Fruit fly (Drosophila melanogaster): Measurements from ENCODE around the gene CG5199.

Gene CG5199

DNA sequence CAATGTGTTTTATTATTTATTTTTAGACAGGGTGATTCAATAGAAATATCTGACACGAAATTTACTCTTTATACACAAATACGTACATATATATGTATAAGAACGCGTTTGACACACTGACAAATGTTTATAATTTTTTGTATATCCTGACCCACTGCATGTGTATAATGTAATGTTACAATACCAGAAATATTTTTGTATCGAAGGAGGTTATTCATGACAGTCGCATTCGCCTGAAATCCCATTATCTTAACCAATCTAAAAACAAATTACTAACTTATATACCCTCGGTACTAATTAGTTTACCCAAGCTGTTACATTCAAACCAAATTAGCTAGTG lies 41.6 kb upstream of the CG5199 start:
- TF ChIP-seq CG12768 (GFP tag; optimal IDR thresholded peaks at IDR 0.05) (no peak), ovo (GFP tag; optimal IDR thresholded peaks at IDR 0.05) (no peak), kay (GFP tag; ENCODE audit: borderline replicate concordance) (no peak)

DNA sequence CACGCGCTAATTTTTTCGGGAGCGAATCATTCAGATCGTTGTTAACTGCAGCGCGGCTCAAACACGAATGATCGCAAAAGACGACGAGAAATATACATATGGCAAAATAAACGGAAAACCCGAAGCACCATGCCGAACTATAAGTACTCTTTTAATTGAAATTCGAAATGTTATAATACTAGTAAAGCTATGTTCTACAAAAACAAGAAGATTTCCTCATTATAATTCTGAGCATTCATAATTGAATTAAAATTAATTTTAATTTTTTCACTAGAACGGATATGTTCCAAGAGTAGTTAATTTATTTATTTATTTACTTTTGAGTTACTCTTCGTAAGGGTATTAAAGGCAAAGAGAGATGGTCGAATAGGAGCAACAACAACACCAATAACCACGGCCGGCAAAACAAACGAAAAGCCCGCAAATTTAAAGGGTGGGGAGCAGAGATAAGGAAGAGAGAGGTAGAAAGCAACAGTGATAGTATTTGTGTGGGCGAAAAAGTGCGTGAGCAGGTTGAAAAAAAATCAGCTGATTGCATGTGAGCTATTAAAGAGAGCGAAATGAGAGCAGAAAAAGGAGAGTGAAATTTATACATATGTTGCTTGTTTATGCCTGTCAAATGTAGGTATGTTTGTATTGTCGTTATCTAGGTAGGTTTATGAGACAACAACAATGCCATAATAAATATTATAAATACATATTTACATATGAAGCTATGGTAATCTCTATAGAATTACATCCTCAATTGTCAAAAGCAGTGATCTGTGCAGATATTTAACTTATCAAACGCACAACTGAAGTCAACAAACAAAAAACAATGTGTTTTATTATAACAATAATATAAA lies 41.0 kb upstream of the CG5199 start:
- no peak for TF ChIP-seq cnc (optimal IDR thresholded peaks at IDR 0.05)
- peak; percentile 19 for TF ChIP-seq CG7045 (GFP tag; optimal IDR thresholded peaks at IDR 0.05)
- no peak for TF ChIP-seq kay (GFP tag; ENCODE audit: borderline replicate concordance)
- TF ChIP-seq CG11617 (GFP tag; optimal IDR thresholded peaks at IDR 0.05) = peak; percentile 75
- TF ChIP-seq CG5204 (GFP tag; optimal IDR thresholded peaks at IDR 0.05) = peak; percentile 24
- peak; percentile 76 for TF ChIP-seq CG33017 (tag; optimal IDR thresholded peaks at IDR 0.05)
- peak; percentile 78 for TF ChIP-seq CG14711 (tag; optimal IDR thresholded peaks at IDR 0.05)
- TF ChIP-seq CG7101 (tag; optimal IDR thresholded peaks at IDR 0.05) = peak; percentile 81
- peak; percentile 21 for TF ChIP-seq cic (GFP tag; optimal IDR thresholded peaks at IDR 0.05)
- TF ChIP-seq pad (GFP tag; optimal IDR thresholded peaks at IDR 0.05) = peak; percentile 2
- no peak for TF ChIP-seq ovo (GFP tag; optimal IDR thresholded peaks at IDR 0.05)
- TF ChIP-seq CG1620 (GFP tag; optimal IDR thresholded peaks at IDR 0.05) = peak; percentile 11
- TF ChIP-seq toe (GFP tag; optimal IDR thresholded peaks at IDR 0.05) = no peak
- TF ChIP-seq CG12768 (GFP tag; optimal IDR thresholded peaks at IDR 0.05) = peak; percentile 58
- TF ChIP-seq Crg-1 (GFP tag; optimal IDR thresholded peaks at IDR 0.05) = no peak
- peak; percentile 16 for TF ChIP-seq Hr96 (GFP tag; optimal IDR thresholded peaks at IDR 0.05)
- peak; percentile 63 for TF ChIP-seq tj (GFP tag; optimal IDR thresholded peaks at IDR 0.05)
- TF ChIP-seq Mnt (GFP tag; optimal IDR thresholded peaks at IDR 0.05) = peak; percentile 10
- peak; percentile 95 for TF ChIP-seq bab1 (GFP tag; optimal IDR thresholded peaks at IDR 0.05)

DNA sequence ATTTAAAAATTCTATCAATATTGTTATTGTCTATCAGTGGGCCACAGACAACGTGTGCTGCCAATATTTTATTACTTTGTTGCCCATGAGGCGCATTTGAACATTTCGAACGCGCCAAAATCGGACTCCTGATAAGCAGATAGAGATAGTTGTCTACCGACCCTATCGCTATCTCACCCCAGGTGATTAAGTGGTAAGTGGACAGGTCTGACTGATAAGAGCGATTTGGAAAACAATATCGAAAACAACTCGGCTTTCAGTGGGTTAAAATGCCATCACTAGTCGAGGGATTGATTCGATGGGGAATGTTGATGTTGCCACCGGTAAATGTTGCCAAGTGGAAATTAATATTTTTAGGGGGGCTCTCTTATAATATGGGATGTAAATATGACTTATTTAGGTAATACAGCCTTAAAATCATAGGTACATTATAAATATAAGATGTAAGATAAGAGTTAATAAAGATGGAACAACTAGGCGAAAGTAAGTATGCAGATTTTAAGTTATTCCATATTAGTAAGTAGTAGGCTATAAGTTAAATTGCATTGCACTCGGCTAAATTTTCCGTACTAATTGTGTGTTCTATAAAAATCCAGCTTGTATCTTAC lies 39.0 kb upstream of the CG5199 start, which contains the start of gene ND-39:
ND-39 (plus strand) TSS at position 558 of the 608 bp plus-strand sequence.
- TF ChIP-seq CG33017 (tag; optimal IDR thresholded peaks at IDR 0.05) = no peak
- TF ChIP-seq cnc (optimal IDR thresholded peaks at IDR 0.05) = no peak
- no peak for TF ChIP-seq toe (GFP tag; optimal IDR thresholded peaks at IDR 0.05)
- no peak for TF ChIP-seq bab1 (GFP tag; optimal IDR thresholded peaks at IDR 0.05)
- no peak for TF ChIP-seq pad (GFP tag; optimal IDR thresholded peaks at IDR 0.05)
- TF ChIP-seq tj (GFP tag; optimal IDR thresholded peaks at IDR 0.05) = no peak
- TF ChIP-seq CG14711 (tag; optimal IDR thresholded peaks at IDR 0.05) = no peak
- TF ChIP-seq CG1620 (GFP tag; optimal IDR thresholded peaks at IDR 0.05) = no peak
- no peak for TF ChIP-seq CG5204 (GFP tag; optimal IDR thresholded peaks at IDR 0.05)
- no peak for TF ChIP-seq Hr96 (GFP tag; optimal IDR thresholded peaks at IDR 0.05)
- TF ChIP-seq Mnt (GFP tag; optimal IDR thresholded peaks at IDR 0.05) = no peak

DNA sequence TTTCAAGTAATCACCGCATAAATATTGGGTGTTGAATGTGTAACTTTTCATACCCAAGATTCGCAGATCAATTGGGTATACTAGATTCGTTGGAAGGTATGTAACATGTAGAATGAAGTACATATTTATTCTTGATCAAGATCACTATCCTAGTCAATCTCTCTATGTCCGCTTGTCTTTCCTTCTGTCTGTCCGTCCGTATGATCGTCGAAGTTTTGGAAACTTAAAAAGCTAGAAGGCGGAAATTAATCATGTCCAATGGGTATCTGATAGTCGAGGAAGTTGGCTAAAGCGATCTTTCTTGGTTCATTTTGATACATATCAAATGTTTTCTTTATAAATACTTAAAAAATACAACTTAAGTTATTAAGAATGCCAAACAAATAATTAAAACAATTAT lies 35.0 kb upstream of the CG5199 start:
- TF ChIP-seq Clk (GFP tag; optimal IDR thresholded peaks at IDR 0.05) (no peak), toe (GFP tag; optimal IDR thresholded peaks at IDR 0.05) (no peak), Crg-1 (GFP tag; optimal IDR thresholded peaks at IDR 0.05) (no peak), CG33017 (tag; optimal IDR thresholded peaks at IDR 0.05) (no peak), CG14711 (tag; optimal IDR thresholded peaks at IDR 0.05) (no peak), CG1620 (GFP tag; optimal IDR thresholded peaks at IDR 0.05) (no peak), cic (GFP tag; optimal IDR thresholded peaks at IDR 0.05) (no peak), CG7101 (tag; optimal IDR thresholded peaks at IDR 0.05) (no peak), Hr96 (GFP tag; optimal IDR thresholded peaks at IDR 0.05) (no peak), kay (GFP tag; ENCODE audit: borderline replicate concordance) (no peak), Mnt (GFP tag; optimal IDR thresholded peaks at IDR 0.05) (no peak), ovo (GFP tag; optimal IDR thresholded peaks at IDR 0.05) (no peak), CG12768 (GFP tag; optimal IDR thresholded peaks at IDR 0.05) (no peak), cnc (optimal IDR thresholded peaks at IDR 0.05) (no peak)

DNA sequence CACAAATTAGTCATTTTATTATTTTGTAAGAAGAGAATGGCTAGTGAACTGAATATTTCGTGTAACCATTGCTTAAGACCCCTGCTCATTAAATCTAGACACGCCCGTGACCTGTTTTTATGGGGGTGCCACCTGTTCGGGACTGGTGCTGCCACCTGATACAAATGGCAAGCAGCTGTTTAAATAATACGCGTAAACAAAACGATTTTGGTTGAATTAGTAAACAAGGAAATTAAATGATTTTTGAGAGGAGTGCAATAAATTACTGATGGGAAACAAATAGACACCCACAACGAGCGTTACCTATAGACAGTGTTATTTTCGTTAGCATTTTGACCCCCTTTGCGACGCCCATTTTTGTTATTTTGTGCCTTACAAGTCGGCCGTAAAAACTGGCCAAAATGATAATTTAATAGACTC lies 22.1 kb upstream of the CG5199 start:
- TF ChIP-seq CG11617 (GFP tag; optimal IDR thresholded peaks at IDR 0.05) (peak; percentile 91), tj (GFP tag; optimal IDR thresholded peaks at IDR 0.05) (peak; percentile 71), CG14711 (tag; optimal IDR thresholded peaks at IDR 0.05) (peak; percentile 86), kay (GFP tag; ENCODE audit: borderline replicate concordance) (peak; percentile 85), Crg-1 (GFP tag; optimal IDR thresholded peaks at IDR 0.05) (peak; percentile 90), pad (GFP tag; optimal IDR thresholded peaks at IDR 0.05) (peak; percentile 68), ovo (GFP tag; optimal IDR thresholded peaks at IDR 0.05) (peak; percentile 68), Hr96 (GFP tag; optimal IDR thresholded peaks at IDR 0.05) (peak; percentile 61), Clk (GFP tag; optimal IDR thresholded peaks at IDR 0.05) (peak; percentile 79), cnc (optimal IDR thresholded peaks at IDR 0.05) (no peak), Mnt (GFP tag; optimal IDR thresholded peaks at IDR 0.05) (peak; percentile 68), CG12768 (GFP tag; optimal IDR thresholded peaks at IDR 0.05) (peak; percentile 91), CG5204 (GFP tag; optimal IDR thresholded peaks at IDR 0.05) (peak; percentile 78), CG33017 (tag; optimal IDR thresholded peaks at IDR 0.05) (peak; percentile 90), CG1620 (GFP tag; optimal IDR thresholded peaks at IDR 0.05) (peak; percentile 93), cic (GFP tag; optimal IDR thresholded peaks at IDR 0.05) (peak; percentile 80), bab1 (GFP tag; optimal IDR thresholded peaks at IDR 0.05) (peak; percentile 90), CG7045 (GFP tag; optimal IDR thresholded peaks at IDR 0.05) (peak; percentile 91), CG7101 (tag; optimal IDR thresholded peaks at IDR 0.05) (peak; percentile 90), toe (GFP tag; optimal IDR thresholded peaks at IDR 0.05) (peak; percentile 91)
